Worm (Caenorhabditis elegans): ENCODE data around the gene W03C9.8.

W03C9.8 gene

DNA sequence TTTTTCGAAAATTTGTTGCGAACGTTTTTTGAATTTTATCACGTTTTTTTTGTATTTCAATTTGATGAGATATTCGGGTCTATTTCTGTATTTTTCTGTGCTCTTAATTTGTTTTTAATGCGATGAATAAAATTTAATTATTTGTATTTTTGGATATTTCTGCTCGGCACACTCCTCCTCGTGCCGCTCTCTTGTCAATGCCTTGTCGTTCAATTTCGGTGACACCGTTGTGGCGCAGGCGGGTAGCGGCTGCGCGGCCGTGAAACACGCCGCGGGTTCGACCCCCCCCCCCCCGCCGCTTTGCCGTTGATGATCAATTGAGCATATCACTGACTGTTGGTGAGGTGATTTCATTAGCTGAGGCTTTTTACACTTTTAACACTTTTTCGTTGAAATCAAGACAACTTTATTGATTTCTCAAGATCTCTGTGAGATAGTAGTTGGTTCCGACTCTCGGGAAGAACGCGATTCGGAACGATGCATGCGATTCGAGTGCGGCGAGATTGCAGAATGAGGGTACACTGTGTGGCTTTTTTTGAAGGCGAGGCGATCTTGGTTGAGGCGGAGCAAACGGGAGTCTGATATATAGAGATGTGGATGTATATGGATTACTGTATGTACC lies 12.1 kb downstream of the W03C9.8 start (continued):
- peak; percentile 99 for TF ChIP-seq hlh-15 (tag; optimal IDR thresholded peaks at IDR 0.05)
- TF ChIP-seq F13H6.1 (tag; optimal IDR thresholded peaks at IDR 0.05), result peak; percentile 99
- no peak for TF ChIP-seq pax-1 (tag; optimal IDR thresholded peaks at IDR 0.05)
- peak; percentile 99 for TF ChIP-seq ttx-3 (tag; optimal IDR thresholded peaks at IDR 0.05)
- peak; percentile 99 for TF ChIP-seq syd-9 (tag; optimal IDR thresholded peaks at IDR 0.05)
- peak; percentile 87 for TF ChIP-seq hlh-30 (tag; optimal IDR thresholded peaks at IDR 0.05; ENCODE audit: insufficient read depth)
- TF ChIP-seq pat-9 (tag; optimal IDR thresholded peaks at IDR 0.05), result peak; percentile 100
- peak; percentile 97 for TF ChIP-seq ceh-31 (tag; optimal IDR thresholded peaks at IDR 0.05)
- TF ChIP-seq ama-1 (optimal IDR thresholded peaks at IDR 0.05), result no peak
- TF ChIP-seq nfya-1 (tag; optimal IDR thresholded peaks at IDR 0.05), result peak; percentile 92
- no peak for TF ChIP-seq pha-4 (tag; optimal IDR thresholded peaks at IDR 0.05)
- peak; percentile 99 for TF ChIP-seq eyg-1 (tag; optimal IDR thresholded peaks at IDR 0.05)
- TF ChIP-seq fkh-10 (GFP tag; optimal IDR thresholded peaks at IDR 0.05), result peak; percentile 89
- peak; percentile 99 for TF ChIP-seq ceh-19 (GFP tag; optimal IDR thresholded peaks at IDR 0.05)
- peak; percentile 100 for TF ChIP-seq gmeb-2 (tag; optimal IDR thresholded peaks at IDR 0.05)
- peak; percentile 99 for TF ChIP-seq ahr-1 (tag; optimal IDR thresholded peaks at IDR 0.05)
- peak; percentile 100 for TF ChIP-seq ceh-14 (tag; optimal IDR thresholded peaks at IDR 0.05)
- peak; percentile 96 for TF ChIP-seq dve-1 (tag; optimal IDR thresholded peaks at IDR 0.05)
- peak; percentile 99 for TF ChIP-seq pqm-1 (tag; optimal IDR thresholded peaks at IDR 0.05)
- peak; percentile 100 for TF ChIP-seq unc-3 (GFP tag; conservative IDR thresholded peaks at IDR 0.05)
- peak; percentile 99 for TF ChIP-seq unc-3 (tag; optimal IDR thresholded peaks at IDR 0.05)
- TF ChIP-seq tbx-7 (tag; optimal IDR thresholded peaks at IDR 0.05), result peak; percentile 87
- peak; percentile 100 for TF ChIP-seq Y22D7AL.16 (tag; optimal IDR thresholded peaks at IDR 0.05)
- peak; percentile 98 for TF ChIP-seq madf-2 (tag; optimal IDR thresholded peaks at IDR 0.05)
- TF ChIP-seq mec-3 (tag; optimal IDR thresholded peaks at IDR 0.05; ENCODE audit: borderline replicate concordance), result peak; percentile 91
- peak; percentile 100 for TF ChIP-seq ceh-48 (tag; optimal IDR thresholded peaks at IDR 0.05)
- TF ChIP-seq sox-2 (GFP tag; IDR thresholded peaks at IDR 0.05), result peak; percentile 98
- peak; percentile 88 for TF ChIP-seq ceh-30 (tag; optimal IDR thresholded peaks at IDR 0.05)
- TF ChIP-seq unc-86 (tag; optimal IDR thresholded peaks at IDR 0.05), result peak; percentile 100
- peak; percentile 99 for TF ChIP-seq pag-3 (tag; optimal IDR thresholded peaks at IDR 0.05; ENCODE audit: borderline replicate concordance)
- peak; percentile 98 for TF ChIP-seq hlh-8 (tag; optimal IDR thresholded peaks at IDR 0.05)
- peak; percentile 99 for TF ChIP-seq lim-6 (tag; optimal IDR thresholded peaks at IDR 0.05)

DNA sequence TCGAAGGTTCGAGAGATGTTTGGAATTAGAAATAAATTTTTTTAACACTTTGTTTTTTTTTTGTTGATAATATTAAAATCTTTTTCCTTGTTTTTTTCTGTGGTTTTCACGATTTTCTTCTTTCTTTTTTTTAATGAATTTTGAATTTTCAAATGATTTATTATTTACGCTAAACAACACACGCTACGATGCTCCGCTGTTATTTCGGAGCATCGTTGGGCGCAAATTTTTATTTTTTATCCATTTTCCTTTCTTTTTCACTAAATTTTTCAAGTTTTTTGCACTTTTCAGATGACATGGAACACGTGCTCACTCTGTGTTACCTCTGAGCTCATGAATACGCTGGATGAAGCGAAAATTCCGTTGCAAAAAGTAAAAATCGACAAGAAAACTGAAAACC lies 13.5 kb downstream of the W03C9.8 start, which contains the start of the genes W03C9.1 and W03C9.2:
Gene W03C9.1 (minus strand): TSS at position 46 of the 400 bp plus-strand sequence.
Gene W03C9.2 (plus strand): TSS at position 286 of the 400 bp plus-strand sequence.
- no peak for TF ChIP-seq tbx-2 (tag; optimal IDR thresholded peaks at IDR 0.05)
- TF ChIP-seq pat-9 (tag; optimal IDR thresholded peaks at IDR 0.05), result no peak
- TF ChIP-seq ceh-19 (GFP tag; optimal IDR thresholded peaks at IDR 0.05), result no peak
- TF ChIP-seq tbx-7 (tag; optimal IDR thresholded peaks at IDR 0.05), result no peak
- TF ChIP-seq eyg-1 (tag; optimal IDR thresholded peaks at IDR 0.05), result no peak
- no peak for TF ChIP-seq pros-1 (tag; optimal IDR thresholded peaks at IDR 0.05)
- TF ChIP-seq ceh-18 (tag; optimal IDR thresholded peaks at IDR 0.05), result no peak
- TF ChIP-seq unc-3 (GFP tag; conservative IDR thresholded peaks at IDR 0.05), result no peak
- TF ChIP-seq unc-3 (tag; optimal IDR thresholded peaks at IDR 0.05), result no peak
- no peak for TF ChIP-seq ceh-31 (tag; optimal IDR thresholded peaks at IDR 0.05)
- TF ChIP-seq hlh-8 (tag; optimal IDR thresholded peaks at IDR 0.05), result no peak
- TF ChIP-seq pha-4 (tag; optimal IDR thresholded peaks at IDR 0.05), result no peak
- TF ChIP-seq fax-1 (tag; optimal IDR thresholded peaks at IDR 0.05), result no peak
- no peak for TF ChIP-seq ama-1 (optimal IDR thresholded peaks at IDR 0.05)
- no peak for TF ChIP-seq sox-4 (tag; optimal IDR thresholded peaks at IDR 0.05)
- TF ChIP-seq hlh-6 (tag; optimal IDR thresholded peaks at IDR 0.05), result no peak
- TF ChIP-seq lin-11 (tag; optimal IDR thresholded peaks at IDR 0.05), result no peak
- no peak for TF ChIP-seq ztf-16 (tag; optimal IDR thresholded peaks at IDR 0.05)
- TF ChIP-seq hlh-15 (tag; optimal IDR thresholded peaks at IDR 0.05), result no peak
- TF ChIP-seq odd-2 (tag; optimal IDR thresholded peaks at IDR 0.05), result no peak
- no peak for TF ChIP-seq fkh-10 (GFP tag; optimal IDR thresholded peaks at IDR 0.05)
